Worm (Caenorhabditis elegans) whole organism, late embryonic: ENCODE results near the gene Y50D4A.10.
A peak's percentile ranks its signal among the peaks of the same experiment; 100 is the strongest.

Source experiments
- C38D4.7 ChIP-seq: fragments of 200-800 bp; sonication (Bioruptor generic); optimal IDR thresholded peaks from 2 replicates; lab custom pipeline; 2018; ENCODE audit warnings: mild to moderate bottlenecking, missing genetic modification characterization, moderate library complexity, missing compliant biosample characterization
- K09A11.1 ChIP-seq: sonication (generic microtip); optimal IDR thresholded peaks from 2 replicates; lab custom pipeline; 2017; ENCODE audit warnings: antibody characterized with exemption, mild to moderate bottlenecking, missing genetic modification characterization, missing compliant biosample characterization; ENCODE audit not compliant: insufficient read depth
- T23F11.4 ChIP-seq: fragments of 200-800 bp; sonication (Bioruptor generic); optimal IDR thresholded peaks from 2 replicates; lab custom pipeline; 2018; ENCODE audit warnings: mild to moderate bottlenecking, missing genetic modification characterization, missing compliant biosample characterization
- Y22D7AL.16 ChIP-seq: sonication (generic microtip); optimal IDR thresholded peaks from 2 replicates; lab custom pipeline; 2016; ENCODE audit warnings: missing genetic modification characterization, missing compliant biosample characterization
- ceh-18 ChIP-seq: sonication (generic microtip); optimal IDR thresholded peaks from 2 replicates; lab custom pipeline; 2016; ENCODE audit warnings: missing genetic modification characterization, missing compliant biosample characterization
- ceh-2 ChIP-seq: sonication (generic microtip); optimal IDR thresholded peaks from 2 replicates; lab custom pipeline; 2016; ENCODE audit warnings: missing genotype, missing genetic modification characterization, missing compliant biosample characterization
- ceh-22 ChIP-seq: sonication (generic microtip); optimal IDR thresholded peaks from 2 replicates; lab custom pipeline; 2017; ENCODE audit warnings: missing biosample characterization, missing genetic modification characterization
- ceh-24 ChIP-seq: sonication (generic microtip); optimal IDR thresholded peaks from 2 replicates; lab custom pipeline; 2016; ENCODE audit warnings: mild to moderate bottlenecking, missing genetic modification characterization, missing compliant biosample characterization
- ceh-30 ChIP-seq: fragments of 150-350 bp; optimal IDR thresholded peaks from 2 replicates; lab custom pipeline; 2014; ENCODE audit warnings: missing biosample characterization, missing genetic modification characterization
- ceh-31 ChIP-seq: sonication (generic microtip); optimal IDR thresholded peaks from 2 replicates; lab custom pipeline; 2016; ENCODE audit warnings: missing genetic modification characterization, missing compliant biosample characterization
- ceh-45 ChIP-seq: fragments of 200-800 bp; sonication (Bioruptor generic); IDR thresholded peaks from 2 replicates; pipeline ENCODE4 v1.3.6; 2022; ENCODE audit warnings: missing genetic modification reagents, missing genetic modification characterization, missing compliant biosample characterization
- ceh-9 ChIP-seq: sonication (generic microtip); optimal IDR thresholded peaks from 2 replicates; lab custom pipeline; 2016; ENCODE audit warnings: mild to moderate bottlenecking, missing genetic modification characterization, inconsistent platforms, missing compliant biosample characterization
- elt-2 ChIP-seq: sonication (generic microtip); optimal IDR thresholded peaks from 2 replicates; lab custom pipeline; 2016; ENCODE audit warnings: missing genetic modification reagents, missing genetic modification characterization, missing compliant biosample characterization
- elt-4 ChIP-seq: sonication (generic microtip); optimal IDR thresholded peaks from 2 replicates; lab custom pipeline; 2016; ENCODE audit warnings: missing genetic modification characterization, missing compliant biosample characterization
- ets-4 ChIP-seq: sonication (generic microtip); optimal IDR thresholded peaks from 2 replicates; lab custom pipeline; 2016; ENCODE audit warnings: missing genetic modification characterization, missing compliant biosample characterization
- eyg-1 ChIP-seq: sonication (generic microtip); optimal IDR thresholded peaks from 2 replicates; lab custom pipeline; 2016; ENCODE audit warnings: missing genotype, missing genetic modification characterization, missing compliant biosample characterization
- fkh-6 ChIP-seq: sonication (generic microtip); optimal IDR thresholded peaks from 2 replicates; lab custom pipeline; 2016; ENCODE audit warnings: missing genetic modification characterization, missing compliant biosample characterization
- hlh-13 ChIP-seq: fragments of 200-800 bp; sonication (Bioruptor generic); optimal IDR thresholded peaks from 2 replicates; lab custom pipeline; 2018; ENCODE audit warnings: mild to moderate bottlenecking, missing genetic modification characterization, missing compliant biosample characterization
- hlh-15 ChIP-seq: sonication (generic microtip); optimal IDR thresholded peaks from 2 replicates; lab custom pipeline; 2016; ENCODE audit warnings: missing genetic modification characterization, missing compliant biosample characterization
- hlh-30 ChIP-seq: sonication (generic microtip); optimal IDR thresholded peaks from 2 replicates; lab custom pipeline; 2017; ENCODE audit warnings: antibody characterized with exemption, missing genetic modification characterization, missing compliant biosample characterization; ENCODE audit not compliant: insufficient read depth
- madf-2 ChIP-seq: sonication (generic microtip); optimal IDR thresholded peaks from 2 replicates; lab custom pipeline; 2017; ENCODE audit warnings: missing genetic modification characterization, missing compliant biosample characterization
- mec-3 ChIP-seq: sonication (generic microtip); optimal IDR thresholded peaks from 2 replicates; lab custom pipeline; 2016; ENCODE audit warnings: borderline replicate concordance, missing genetic modification characterization, missing compliant biosample characterization
- nhr-11 ChIP-seq: fragments of 150-350 bp; optimal IDR thresholded peaks from 2 replicates; lab custom pipeline; 2014; ENCODE audit warnings: missing biosample characterization, missing genetic modification characterization
- odd-2 ChIP-seq: sonication (generic microtip); optimal IDR thresholded peaks from 2 replicates; lab custom pipeline; 2017; ENCODE audit warnings: antibody characterized with exemption, mild to moderate bottlenecking, missing genetic modification characterization, missing compliant biosample characterization
- pax-1 ChIP-seq: fragments of 150-350 bp; optimal IDR thresholded peaks from 2 replicates; lab custom pipeline; 2014; ENCODE audit warnings: missing biosample characterization, missing genetic modification characterization
- pha-2 ChIP-seq: sonication (generic microtip); optimal IDR thresholded peaks from 2 replicates; lab custom pipeline; 2017; ENCODE audit warnings: mild to moderate bottlenecking, missing genetic modification characterization, missing compliant biosample characterization
- pha-4 ChIP-seq: fragments of 150-350 bp; optimal IDR thresholded peaks from 2 replicates; lab custom pipeline; 2018; ENCODE audit warnings: missing biosample characterization, missing genetic modification reagents, missing genetic modification characterization
- pros-1 ChIP-seq: fragments of 150-350 bp; optimal IDR thresholded peaks from 2 replicates; lab custom pipeline; 2014; ENCODE audit warnings: missing biosample characterization, missing genetic modification reagents, missing genetic modification characterization
- ref-2 ChIP-seq: sonication (generic microtip); optimal IDR thresholded peaks from 2 replicates; lab custom pipeline; 2016; ENCODE audit warnings: missing genetic modification characterization, missing compliant biosample characterization
- sdc-2 ChIP-seq: sonication (generic microtip); optimal IDR thresholded peaks from 2 replicates; lab custom pipeline; 2016; ENCODE audit warnings: missing genotype, missing genetic modification characterization, missing compliant biosample characterization
- sox-4 ChIP-seq: sonication (generic microtip); optimal IDR thresholded peaks from 2 replicates; lab custom pipeline; 2017; ENCODE audit warnings: mild to moderate bottlenecking, missing genetic modification characterization, inconsistent platforms, missing compliant biosample characterization
- syd-9 ChIP-seq: sonication (generic microtip); optimal IDR thresholded peaks from 2 replicates; lab custom pipeline; 2016; ENCODE audit warnings: mild to moderate bottlenecking, missing genetic modification characterization, moderate library complexity, missing compliant biosample characterization
- ttx-3 ChIP-seq: sonication (generic microtip); optimal IDR thresholded peaks from 2 replicates; lab custom pipeline; 2016; ENCODE audit warnings: missing genetic modification reagents, missing genetic modification characterization, missing compliant biosample characterization
- unc-42 ChIP-seq: sonication (generic microtip); optimal IDR thresholded peaks from 2 replicates; lab custom pipeline; 2016; ENCODE audit warnings: missing genotype, missing genetic modification characterization, missing compliant biosample characterization
- unc-55 ChIP-seq: sonication (generic microtip); optimal IDR thresholded peaks from 2 replicates; lab custom pipeline; 2017; ENCODE audit warnings: missing biosample characterization, missing genetic modification reagents, missing genetic modification characterization
- ztf-16 ChIP-seq: sonication (generic microtip); optimal IDR thresholded peaks from 2 replicates; lab custom pipeline; 2017; ENCODE audit warnings: missing genetic modification characterization, missing compliant biosample characterization

The Y50D4A.10 gene

DNA sequence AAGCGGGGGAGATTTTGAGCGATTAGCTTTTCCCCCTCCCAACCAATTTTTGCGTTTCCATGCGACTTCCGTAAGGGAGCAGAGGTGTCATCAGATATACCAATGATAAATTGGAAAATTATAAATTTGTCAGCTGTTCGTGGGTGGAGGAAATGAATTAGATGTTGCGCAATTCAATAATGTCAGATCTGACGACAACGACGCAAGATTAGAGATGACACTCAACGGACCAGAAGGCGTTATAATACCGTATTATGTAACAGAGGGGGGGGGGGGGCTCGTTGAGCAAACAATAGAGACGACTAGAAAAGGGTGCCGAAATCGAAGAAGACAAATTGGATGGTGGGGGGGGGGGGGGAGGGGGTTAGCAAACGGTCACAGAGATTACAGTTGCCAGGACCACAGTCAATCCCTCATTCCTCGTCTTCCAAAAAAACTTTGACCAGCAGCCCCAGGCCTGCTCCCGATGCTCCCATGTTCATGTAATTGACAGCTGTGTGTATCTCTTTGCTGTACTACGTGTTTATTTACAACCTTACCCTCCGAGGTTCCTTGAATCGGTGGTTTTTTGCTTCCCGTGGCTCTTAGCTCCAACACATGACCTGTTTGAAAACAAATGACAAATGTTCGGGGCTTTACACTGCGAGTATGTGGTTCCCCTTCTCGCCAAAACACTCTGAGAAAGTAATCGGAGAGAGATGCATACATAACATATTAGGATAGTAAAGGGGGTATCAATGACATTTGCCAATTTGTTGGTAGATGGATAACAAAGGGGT is 8.7 kb upstream of the Y50D4A.10 start:
- TF ChIP-seq unc-55 (GFP tag; lab: Kevin White, UChicago) (peak; percentile 45), elt-2 (tag; lab: Kevin White, UChicago) (no peak)

- TF ChIP-seq ceh-2 (tag; lab: Kevin White, UChicago) (no peak), sdc-2 (no peak), elt-4 (tag; lab: Kevin White, UChicago) (no peak), fkh-6 (tag; lab: Kevin White, UChicago) (no peak), unc-55 (GFP tag; lab: Kevin White, UChicago) (peak; percentile 5), pha-2 (no peak), ttx-3 (tag; lab: Kevin White, UChicago) (no peak), unc-42 (tag; lab: Kevin White, UChicago) (peak; percentile 79), mec-3 (tag; lab: Kevin White, UChicago) (no peak), ceh-31 (tag; lab: Kevin White, UChicago) (peak; percentile 5), Y22D7AL.16 (tag; lab: Kevin White, UChicago) (no peak)
These were observed 7.6 kb upstream of the Y50D4A.10 start for ce11 chrV:1227756-1228665.

ce11 chrV:1226239-1226638 is 5.9 kb upstream of the Y50D4A.10 start:
- TF ChIP-seq ets-4 (tag; lab: Kevin White, UChicago) = no peak
- TF ChIP-seq nhr-11 (tag; lab: Kevin White, UChicago) = no peak
- TF ChIP-seq pha-2 = no peak
- TF ChIP-seq T23F11.4 (GFP tag; lab: Kevin White, UChicago) = no peak
- no peak for TF ChIP-seq ztf-16
- TF ChIP-seq ceh-22 = no peak
- TF ChIP-seq hlh-15 (tag; lab: Kevin White, UChicago) = no peak
- no peak for TF ChIP-seq sdc-2
- TF ChIP-seq K09A11.1 = no peak
- TF ChIP-seq hlh-13 (GFP tag; lab: Kevin White, UChicago) = no peak
- TF ChIP-seq pax-1 (tag; lab: Kevin White, UChicago) = no peak
- TF ChIP-seq syd-9 (tag; lab: Kevin White, UChicago) = no peak

- TF ChIP-seq C38D4.7 (GFP tag; lab: Kevin White, UChicago) = no peak
- no peak for TF ChIP-seq ceh-31 (tag; lab: Kevin White, UChicago)
- TF ChIP-seq unc-42 (tag; lab: Kevin White, UChicago) = peak; percentile 81
- TF ChIP-seq ceh-18 (tag; lab: Kevin White, UChicago) = no peak
- TF ChIP-seq, all 69 proteins: peak for 1
These were observed 3.2 kb upstream of the Y50D4A.10 start for ce11 chrV:1223559-1223958.

- TF ChIP-seq sox-4 (tag; lab: Kevin White, UChicago) = no peak
- TF ChIP-seq ref-2 (tag; lab: Kevin White, UChicago) = no peak
- no peak for TF ChIP-seq eyg-1 (tag; lab: Kevin White, UChicago)
- TF ChIP-seq pha-2 = no peak
- TF ChIP-seq K09A11.1 = no peak
- TF ChIP-seq ttx-3 (tag; lab: Kevin White, UChicago) = no peak
- TF ChIP-seq ceh-24 (tag; lab: Kevin White, UChicago) = no peak
- TF ChIP-seq Y22D7AL.16 (tag; lab: Kevin White, UChicago) = no peak
- TF ChIP-seq pha-4 (tag; lab: Kevin White, UChicago) = no peak
- no peak for TF ChIP-seq ceh-45
- TF ChIP-seq pros-1 (tag; lab: Kevin White, UChicago) = no peak
- no peak for TF ChIP-seq odd-2
- TF ChIP-seq unc-42 (tag; lab: Kevin White, UChicago) = no peak
- no peak for TF ChIP-seq hlh-30 (tag; lab: Kevin White, UChicago)
- TF ChIP-seq syd-9 (tag; lab: Kevin White, UChicago) = no peak
- no peak for TF ChIP-seq ceh-30 (tag; lab: Kevin White, UChicago)
- TF ChIP-seq madf-2 = no peak
- TF ChIP-seq ceh-9 (tag; lab: Kevin White, UChicago) = no peak
- TF ChIP-seq pax-1 (tag; lab: Kevin White, UChicago) = no peak
These were observed 12.8 kb downstream of the Y50D4A.10 start, which contains the start of gene Y50D4A.1 for ce11 chrV:1207589-1207988. Y50D4A.1 (plus strand) TSS chrV:1207889.
